Worm (Caenorhabditis elegans) whole organism, early embryonic: ENCODE results near the gene pgl-2.

Experiments
- B0310.2 ChIP-seq: sonication (generic microtip); optimal IDR thresholded peaks from 2 replicates; lab custom pipeline; 2016; ENCODE audit warnings: mild to moderate bottlenecking, missing genetic modification characterization, missing compliant biosample characterization
- F13C5.2 ChIP-seq: sonication (generic microtip); optimal IDR thresholded peaks from 2 replicates; lab custom pipeline; 2017; ENCODE audit warnings: mild to moderate bottlenecking, missing genetic modification characterization, inconsistent platforms, missing compliant biosample characterization
- aly-1 ChIP-seq: sonication (generic microtip); optimal IDR thresholded peaks from 2 replicates; lab custom pipeline; 2016; ENCODE audit warnings: missing genetic modification characterization, missing compliant biosample characterization
- ama-1 ChIP-seq: fragments of 150-350 bp; optimal IDR thresholded peaks from 2 replicates; lab custom pipeline; 2014
- ceh-13 ChIP-seq: fragments of 200-800 bp; sonication (Bioruptor generic); optimal IDR thresholded peaks from 2 replicates; lab custom pipeline; 2018; ENCODE audit warnings: mild to moderate bottlenecking, missing genetic modification characterization, missing compliant biosample characterization
- ceh-36 ChIP-seq: sonication (generic microtip); optimal IDR thresholded peaks from 2 replicates; lab custom pipeline; 2016; ENCODE audit warnings: missing genetic modification characterization, inconsistent platforms, missing compliant biosample characterization
- ets-7 ChIP-seq: sonication (generic microtip); optimal IDR thresholded peaks from 2 replicates; lab custom pipeline; 2016; ENCODE audit warnings: missing genotype, missing genetic modification characterization, missing compliant biosample characterization
- flt-1 ChIP-seq: fragments of 200-800 bp; sonication (Bioruptor generic); IDR thresholded peaks from 2 replicates; pipeline ENCODE4 v1.3.6; 2022; ENCODE audit warnings: missing genetic modification characterization, missing compliant biosample characterization
- hmbx-1 ChIP-seq: sonication (generic microtip); optimal IDR thresholded peaks from 2 replicates; lab custom pipeline; 2016; ENCODE audit warnings: mild to moderate bottlenecking, missing genetic modification characterization, missing compliant biosample characterization
- hmg-4 ChIP-seq: fragments of 200-800 bp; sonication (Bioruptor generic); optimal IDR thresholded peaks from 2 replicates; lab custom pipeline; 2018; ENCODE audit warnings: mild to moderate bottlenecking, missing genetic modification characterization, missing compliant biosample characterization
- hnd-1 ChIP-seq: sonication (generic microtip); optimal IDR thresholded peaks from 2 replicates; lab custom pipeline; 2016; ENCODE audit warnings: missing genetic modification characterization, missing compliant biosample characterization
- pes-1 ChIP-seq: fragments of 200-800 bp; sonication (Bioruptor generic); IDR thresholded peaks from 2 replicates; pipeline ENCODE4 v1.3.6; 2022; ENCODE audit warnings: missing genetic modification reagents, missing genetic modification characterization, missing compliant biosample characterization
- scrt-1 ChIP-seq: fragments of 200-800 bp; sonication (Bioruptor generic); IDR thresholded peaks from 2 replicates; pipeline ENCODE4 v1.3.6; 2022; ENCODE audit warnings: missing genetic modification characterization, missing compliant biosample characterization
- sea-1 ChIP-seq: fragments of 200-800 bp; sonication (Bioruptor generic); conservative IDR thresholded peaks from 2 replicates; pipeline ENCODE4 v1.3.6; 2022; ENCODE audit warnings: missing genetic modification characterization, missing compliant biosample characterization
- tbx-11 ChIP-seq: fragments of 200-800 bp; sonication (Bioruptor generic); IDR thresholded peaks from 2 replicates; pipeline ENCODE4 v1.3.6; 2022; ENCODE audit warnings: missing genetic modification characterization, missing compliant biosample characterization
- tbx-37 ChIP-seq: fragments of 200-800 bp; sonication (Bioruptor generic); conservative IDR thresholded peaks from 2 replicates; pipeline ENCODE4 v1.3.6; 2022; ENCODE audit warnings: missing genetic modification reagents, missing genetic modification characterization, missing compliant biosample characterization
- tra-4 ChIP-seq: sonication (generic microtip); optimal IDR thresholded peaks from 2 replicates; lab custom pipeline; 2017; ENCODE audit warnings: missing genetic modification characterization, missing compliant biosample characterization

The pgl-2 gene

DNA sequence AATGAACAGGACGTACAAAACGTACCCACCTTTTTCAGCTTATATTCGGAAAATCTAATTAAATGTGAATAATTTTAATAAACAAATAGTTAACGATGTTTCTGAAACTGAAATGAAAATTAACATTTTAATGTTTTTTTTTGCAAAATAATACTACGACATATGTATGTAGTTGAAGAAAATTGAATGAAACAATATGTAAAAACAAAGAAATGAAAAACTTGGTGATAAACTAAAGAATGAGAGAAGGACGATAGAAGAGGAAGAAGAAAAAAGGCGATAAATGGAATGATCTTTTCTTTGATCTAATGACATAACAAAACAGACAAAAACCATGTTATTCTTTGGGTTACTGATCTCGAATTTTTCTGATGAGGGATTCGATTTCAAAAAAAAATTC lies 35.1 kb upstream of the pgl-2 start, which contains the start of gene B0303.11:
B0303.11 (minus strand) TSS at position 101 of the 400 bp plus-strand sequence.
- TF ChIP-seq B0310.2 (tag; lab: Kevin White, UChicago) (no peak), pes-1 (GFP tag; lab: Robert Waterston, UW) (no peak), hmbx-1 (tag; lab: Kevin White, UChicago) (no peak), ets-7 (tag; lab: Kevin White, UChicago) (no peak), flt-1 (GFP tag; lab: Robert Waterston, UW) (no peak), tbx-11 (GFP tag; lab: Robert Waterston, UW) (no peak), tra-4 (tag; lab: Kevin White, UChicago) (no peak), tbx-37 (no peak), ceh-36 (tag; lab: Kevin White, UChicago) (no peak), ceh-13 (GFP tag; lab: Kevin White, UChicago) (no peak), hmg-4 (GFP tag; lab: Kevin White, UChicago) (no peak), hnd-1 (no peak), sea-1 (no peak)

DNA sequence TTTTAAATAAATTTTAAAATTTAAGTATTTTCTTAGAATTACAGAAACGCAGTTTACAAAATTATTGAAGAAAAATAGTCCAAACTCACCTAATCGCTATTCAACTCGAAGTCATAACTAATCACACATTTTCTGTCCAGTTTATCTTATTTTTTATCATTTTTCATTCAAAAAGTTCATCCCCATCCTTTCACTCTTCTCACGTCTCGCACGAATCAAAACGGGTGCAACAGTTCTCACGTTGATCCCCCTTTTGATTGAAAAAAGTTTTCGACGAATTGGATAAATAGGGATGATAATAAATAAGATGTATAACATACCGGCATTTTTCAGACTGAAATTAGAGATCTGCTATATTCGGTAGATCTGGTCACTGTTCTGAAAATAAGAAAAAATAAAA lies 34.5 kb upstream of the pgl-2 start:
- TF ChIP-seq flt-1 (GFP tag; lab: Robert Waterston, UW): no peak
- no peak for TF ChIP-seq aly-1 (tag; lab: Kevin White, UChicago)
- no peak for TF ChIP-seq ets-7 (tag; lab: Kevin White, UChicago)
- TF ChIP-seq tbx-37: no peak
- no peak for TF ChIP-seq ama-1 (lab: Kevin White, UChicago)
- no peak for TF ChIP-seq scrt-1 (GFP tag; lab: Robert Waterston, UW)
- TF ChIP-seq sea-1: no peak
- no peak for TF ChIP-seq B0310.2 (tag; lab: Kevin White, UChicago)
- no peak for TF ChIP-seq tbx-11 (GFP tag; lab: Robert Waterston, UW)
- TF ChIP-seq hmbx-1 (tag; lab: Kevin White, UChicago): no peak
- TF ChIP-seq ceh-13 (GFP tag; lab: Kevin White, UChicago): no peak
- no peak for TF ChIP-seq F13C5.2 (tag; lab: Kevin White, UChicago)
- no peak for TF ChIP-seq hnd-1
- TF ChIP-seq ceh-36 (tag; lab: Kevin White, UChicago): no peak
- TF ChIP-seq tra-4 (tag; lab: Kevin White, UChicago): no peak
- no peak for TF ChIP-seq hmg-4 (GFP tag; lab: Kevin White, UChicago)

DNA sequence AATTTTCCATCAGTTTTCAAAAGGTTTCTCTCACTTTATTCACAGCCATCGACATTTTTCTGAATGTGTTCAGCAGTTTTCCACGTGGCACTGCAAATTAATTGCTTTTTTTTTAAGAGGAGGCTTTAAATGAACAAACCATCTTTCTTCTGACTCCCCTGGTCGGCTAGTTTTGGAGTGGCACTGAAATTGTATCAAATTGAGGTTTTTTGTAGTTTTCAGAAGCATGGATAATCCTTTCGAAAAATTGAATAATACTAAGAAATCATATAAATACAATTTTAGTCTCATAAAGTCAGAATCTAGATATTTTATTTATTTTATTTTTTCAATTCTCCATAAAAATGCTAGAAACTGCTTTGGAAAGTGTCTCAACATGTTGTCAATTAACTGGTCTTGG lies 29.5 kb upstream of the pgl-2 start, which contains the start of gene B0303.16:
B0303.16 (plus strand) TSS at position 301 of the 400 bp plus-strand sequence.
- TF ChIP-seq scrt-1 (GFP tag; lab: Robert Waterston, UW): no peak
- no peak for TF ChIP-seq sea-1
- TF ChIP-seq hnd-1: no peak
- no peak for TF ChIP-seq tbx-11 (GFP tag; lab: Robert Waterston, UW)
- no peak for TF ChIP-seq ceh-13 (GFP tag; lab: Kevin White, UChicago)
- TF ChIP-seq ets-7 (tag; lab: Kevin White, UChicago): no peak
- no peak for TF ChIP-seq F13C5.2 (tag; lab: Kevin White, UChicago)
- TF ChIP-seq ama-1 (lab: Kevin White, UChicago): no peak
- no peak for TF ChIP-seq pes-1 (GFP tag; lab: Robert Waterston, UW)
- TF ChIP-seq tra-4 (tag; lab: Kevin White, UChicago): no peak
- TF ChIP-seq hmg-4 (GFP tag; lab: Kevin White, UChicago): no peak

DNA sequence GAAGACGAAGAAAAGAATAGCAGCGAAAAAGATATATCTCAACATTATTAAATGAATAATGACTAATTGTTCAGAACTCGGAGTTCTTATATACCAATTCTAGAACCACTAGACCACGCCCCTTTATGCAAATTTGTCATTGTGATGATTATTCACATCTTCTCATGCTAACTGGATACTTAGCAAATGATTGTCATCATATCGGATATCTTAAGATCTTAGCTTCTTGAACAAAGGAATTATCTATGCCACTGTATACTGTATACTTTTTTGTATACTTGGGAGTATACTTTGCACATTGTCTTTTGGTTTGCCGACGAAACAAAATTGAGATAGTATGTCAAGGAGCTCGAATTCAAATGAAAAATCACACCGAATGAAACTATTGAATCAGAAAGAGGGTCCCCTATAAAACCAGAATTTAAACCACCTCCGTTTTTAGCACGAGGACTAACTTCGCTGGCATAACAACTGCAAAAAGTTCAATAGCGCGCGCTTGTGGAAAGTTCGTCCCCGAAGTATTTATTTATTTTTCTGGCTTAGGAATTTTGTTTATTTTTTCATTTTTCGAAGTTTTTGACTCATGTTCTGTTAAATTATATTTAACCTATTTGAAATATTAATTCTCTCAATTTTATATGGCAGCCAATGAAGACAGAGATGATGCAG lies 25.2 kb upstream of the pgl-2 start, which contains the start of the genes sdz-1 and vps-33.1:
sdz-1 (minus strand) TSS at position 51 of the 669 bp plus-strand sequence.
vps-33.1 (plus strand) TSS at position 639 of the 669 bp plus-strand sequence.
- TF ChIP-seq ets-7 (tag; lab: Kevin White, UChicago) (no peak), tbx-37 (peak; percentile 49)

DNA sequence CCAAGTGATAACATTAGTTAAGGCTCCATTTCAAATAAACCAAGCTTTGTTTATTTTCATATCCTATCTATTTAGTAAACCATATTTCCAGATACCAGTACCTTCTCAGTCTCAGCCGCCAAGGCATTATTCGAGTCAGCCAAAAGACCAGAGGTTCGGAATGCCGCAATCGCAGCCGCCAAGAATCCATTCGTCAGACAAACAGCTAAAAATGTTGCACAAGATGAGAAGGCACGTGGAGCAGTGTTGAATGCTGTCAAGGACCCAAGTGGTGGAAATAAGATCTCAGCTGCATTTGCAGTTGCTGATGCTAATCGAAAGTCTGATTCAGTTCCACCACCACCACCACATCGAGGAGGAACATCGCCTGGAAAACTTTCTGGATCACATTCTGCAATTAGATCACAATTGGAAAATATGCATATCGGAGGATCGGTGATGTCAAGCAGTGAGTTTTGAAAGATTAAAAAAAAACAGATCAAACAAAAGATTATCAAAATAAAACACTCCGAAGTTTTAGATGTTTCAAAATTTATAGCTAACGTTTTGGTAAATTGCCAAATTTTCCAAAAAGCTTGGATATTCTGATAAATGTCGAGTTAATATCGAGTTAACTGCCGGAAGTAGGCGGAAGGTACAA lies 22.2 kb upstream of the pgl-2 start:
- TF ChIP-seq tbx-11 (GFP tag; lab: Robert Waterston, UW) (no peak), sea-1 (no peak), ets-7 (tag; lab: Kevin White, UChicago) (no peak), hmg-4 (GFP tag; lab: Kevin White, UChicago) (no peak), hnd-1 (no peak), F13C5.2 (tag; lab: Kevin White, UChicago) (no peak), ceh-13 (GFP tag; lab: Kevin White, UChicago) (no peak), tbx-37 (no peak), ama-1 (lab: Kevin White, UChicago) (no peak), scrt-1 (GFP tag; lab: Robert Waterston, UW) (no peak)

DNA sequence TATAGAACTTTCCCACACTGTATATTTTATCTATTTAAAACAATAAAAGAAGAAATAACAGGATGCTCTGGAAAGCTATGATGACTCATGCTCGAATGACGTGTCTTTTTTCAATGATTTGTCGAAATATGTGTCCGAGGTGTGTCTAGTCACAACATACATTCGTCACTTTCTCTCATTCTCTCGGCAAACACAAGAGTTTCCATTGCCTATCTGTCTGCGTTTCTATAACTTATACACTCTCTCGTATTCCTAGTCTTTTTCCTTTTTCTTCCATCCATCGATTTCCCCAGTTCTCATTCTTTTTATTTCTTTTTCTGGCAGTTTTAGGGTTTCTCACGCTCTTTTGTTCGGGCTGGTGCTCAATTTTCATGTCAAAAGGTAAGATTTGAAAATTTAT lies 21.4 kb upstream of the pgl-2 start:
- TF ChIP-seq scrt-1 (GFP tag; lab: Robert Waterston, UW): no peak
- no peak for TF ChIP-seq hnd-1
- TF ChIP-seq hmbx-1 (tag; lab: Kevin White, UChicago): no peak
- no peak for TF ChIP-seq tra-4 (tag; lab: Kevin White, UChicago)
- TF ChIP-seq tbx-37: no peak
- no peak for TF ChIP-seq hmg-4 (GFP tag; lab: Kevin White, UChicago)
- no peak for TF ChIP-seq pes-1 (GFP tag; lab: Robert Waterston, UW)
- TF ChIP-seq ceh-36 (tag; lab: Kevin White, UChicago): no peak
- TF ChIP-seq ceh-13 (GFP tag; lab: Kevin White, UChicago): no peak
- no peak for TF ChIP-seq ama-1 (lab: Kevin White, UChicago)
- no peak for TF ChIP-seq aly-1 (tag; lab: Kevin White, UChicago)

DNA sequence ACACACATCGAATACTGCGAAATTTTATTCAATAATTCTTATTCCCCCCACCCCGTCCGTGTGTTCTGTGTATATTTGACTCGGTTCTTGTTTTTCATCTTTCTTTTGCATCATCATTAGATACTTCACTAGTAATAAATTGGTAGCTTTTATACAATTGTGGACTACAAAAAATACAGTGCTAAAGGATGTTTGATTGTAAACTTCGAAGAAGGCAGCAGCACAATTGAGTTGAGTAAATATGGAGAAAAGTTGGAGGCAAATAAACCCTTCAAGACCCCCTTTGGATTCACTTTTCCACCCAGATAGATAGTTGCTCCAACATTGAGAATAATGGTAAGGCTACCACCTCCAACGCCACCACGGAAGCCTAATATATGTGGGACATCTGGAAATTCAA lies 18.1 kb upstream of the pgl-2 start, which contains the start of gene B0303.7:
B0303.7 (plus strand) TSS at position 301 of the 400 bp plus-strand sequence.
- TF ChIP-seq tbx-11 (GFP tag; lab: Robert Waterston, UW) (no peak), flt-1 (GFP tag; lab: Robert Waterston, UW) (no peak), hnd-1 (no peak), F13C5.2 (tag; lab: Kevin White, UChicago) (no peak), ets-7 (tag; lab: Kevin White, UChicago) (no peak), hmbx-1 (tag; lab: Kevin White, UChicago) (no peak), ceh-36 (tag; lab: Kevin White, UChicago) (no peak), pes-1 (GFP tag; lab: Robert Waterston, UW) (no peak), aly-1 (tag; lab: Kevin White, UChicago) (no peak)
